Fruit fly (Drosophila melanogaster): Measurements from ENCODE around the gene sev.

The sev gene

DNA sequence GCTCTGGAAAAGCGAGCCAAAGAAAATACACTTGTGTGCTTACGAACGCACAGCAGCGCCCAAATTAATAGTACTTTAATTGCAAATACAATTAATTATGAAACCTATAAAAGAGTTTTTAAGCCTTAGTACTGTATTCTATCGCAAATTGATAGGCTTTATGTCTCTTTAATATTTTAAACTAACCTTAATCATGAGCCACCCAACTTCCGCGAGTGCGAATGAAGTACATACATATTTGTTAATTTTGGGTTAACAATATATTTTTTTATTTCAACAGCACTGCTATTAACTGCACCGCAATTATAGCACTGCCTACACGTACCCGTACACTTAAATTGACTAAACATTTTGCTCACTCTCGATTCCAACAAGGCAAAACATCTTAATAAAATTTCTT, 4.9 kb downstream of the sev start (continued):
- TF ChIP-seq CG33213 (GFP tag; optimal IDR thresholded peaks at IDR 0.05) (no peak), esg (GFP tag; conservative IDR thresholded peaks at IDR 0.05) (0 out of 2 replicates have a peak, but pooled peaks have one; percentile 31), CG8944 (GFP tag; optimal IDR thresholded peaks at IDR 0.05) (no peak), br (optimal IDR thresholded peaks at IDR 0.05) (no peak), Gsc (GFP tag; IDR thresholded peaks at IDR 0.05) (no peak), Rfx (GFP tag; IDR thresholded peaks at IDR 0.05) (no peak; the same call in 1 of the 2 replicates), odd (GFP tag; optimal IDR thresholded peaks at IDR 0.05) (no peak), scrt (GFP tag; optimal IDR thresholded peaks at IDR 0.05) (no peak), NfI (GFP tag; optimal IDR thresholded peaks at IDR 0.05) (peak; percentile 49), CG34376 (GFP tag; optimal IDR thresholded peaks at IDR 0.05) (no peak), CG11504 (tag; optimal IDR thresholded peaks at IDR 0.05) (peak; percentile 60), seq (GFP tag; IDR thresholded peaks at IDR 0.05) (peak; percentile 48; the same call in 1 of the 2 replicates), CG7745 (tag; optimal IDR thresholded peaks at IDR 0.05) (no peak), CG1024 (GFP tag; IDR thresholded peaks at IDR 0.05) (no peak), tna (GFP tag; IDR thresholded peaks at IDR 0.05; ENCODE audit: partially characterized antibody) (no peak), CG15601 (tag; optimal IDR thresholded peaks at IDR 0.05) (no peak), CG2120 (GFP tag; optimal IDR thresholded peaks at IDR 0.05) (peak; percentile 64), p53 (GFP tag; optimal IDR thresholded peaks at IDR 0.05) (no peak), danr (GFP tag; IDR thresholded peaks at IDR 0.05) (peak; percentile 36; the same call in 1 of the 2 replicates), zen (tag; optimal IDR thresholded peaks at IDR 0.05) (peak; percentile 20), CG12391 (tag; optimal IDR thresholded peaks at IDR 0.05) (peak; percentile 57), fd3F (GFP tag; optimal IDR thresholded peaks at IDR 0.05) (peak; percentile 31), fd96Cb (tag; optimal IDR thresholded peaks at IDR 0.05) (peak; percentile 51), ATbp (GFP tag; optimal IDR thresholded peaks at IDR 0.05) (peak; percentile 27), CG10209 (GFP tag; optimal IDR thresholded peaks at IDR 0.05) (peak; percentile 49), CG1529 (GFP tag; optimal IDR thresholded peaks at IDR 0.05) (peak; percentile 4), ash1 (GFP tag; optimal IDR thresholded peaks at IDR 0.05) (no peak), CG12104 (GFP tag; optimal IDR thresholded peaks at IDR 0.05) (no peak), en (GFP tag; optimal IDR thresholded peaks at IDR 0.05) (no peak), grau (tag; optimal IDR thresholded peaks at IDR 0.05) (peak; percentile 63), CG9797 (GFP tag; optimal IDR thresholded peaks at IDR 0.05) (no peak), CG3281 (GFP tag; optimal IDR thresholded peaks at IDR 0.05) (peak; percentile 63), TFAM (GFP tag; optimal IDR thresholded peaks at IDR 0.05) (no peak), gcm (GFP tag; optimal IDR thresholded peaks at IDR 0.05) (no peak), Hr3 (GFP tag; optimal IDR thresholded peaks at IDR 0.05) (peak; percentile 9), CG31441 (GFP tag; IDR thresholded peaks at IDR 0.05) (peak; percentile 40; the same call in 1 of the 2 replicates), dmrt99B (tag; optimal IDR thresholded peaks at IDR 0.05) (peak; percentile 29), btn (GFP tag; optimal IDR thresholded peaks at IDR 0.05) (no peak), CG9215 (GFP tag; IDR thresholded peaks at IDR 0.05) (no peak; the same call in 1 of the 2 replicates), CG10431 (GFP tag; optimal IDR thresholded peaks at IDR 0.05) (no peak), CG7357 (GFP tag; IDR thresholded peaks at IDR 0.05) (0 out of 3 replicates have a peak, but pooled peaks have one; percentile 26), Drgx (GFP tag; IDR thresholded peaks at IDR 0.05) (peak; percentile 58), Taf1 (GFP tag; IDR thresholded peaks at IDR 0.05) (peak; percentile 22; the same call in 1 of the 2 replicates), CG42726 (GFP tag; IDR thresholded peaks at IDR 0.05; ENCODE audit: partially characterized antibody) (no peak), Oli (tag; optimal IDR thresholded peaks at IDR 0.05) (peak; percentile 57), dan (GFP tag; IDR thresholded peaks at IDR 0.05) (no peak), CG14965 (GFP tag; optimal IDR thresholded peaks at IDR 0.05; ENCODE audit: borderline replicate concordance) (no peak), Optix (GFP tag; IDR thresholded peaks at IDR 0.05) (no peak), BtbVII (GFP tag; optimal IDR thresholded peaks at IDR 0.05) (peak; percentile 49), Sox100B (GFP tag; optimal IDR thresholded peaks at IDR 0.05) (no peak), Six4 (GFP tag; optimal IDR thresholded peaks at IDR 0.05) (no peak)
